Worm (Caenorhabditis elegans) whole organism, L4/young adult: ENCODE results near the gene T09A5.4.

ENCODE experiments used
- W03F9.2 ChIP-seq: fragments of 150-350 bp; optimal IDR thresholded peaks from 2 replicates; lab custom pipeline; 2014; ENCODE audit warnings: missing biosample characterization, missing genetic modification characterization
- dao-5 ChIP-seq: sonication (generic microtip); optimal IDR thresholded peaks from 2 replicates; lab custom pipeline; 2016; ENCODE audit warnings: missing genotype, missing genetic modification characterization, moderate library complexity, missing compliant biosample characterization
- him-1 ChIP-seq: sonication (generic microtip); optimal IDR thresholded peaks from 2 replicates; lab custom pipeline; 2016; ENCODE audit warnings: missing genotype, missing genetic modification reagents, missing genetic modification characterization, missing compliant biosample characterization

Gene T09A5.4

ce11 chrII:7836613-7837226 is 9.3 kb upstream of the T09A5.4 start:
- TF ChIP-seq dao-5 (tag; lab: Kevin White, UChicago) (no peak), W03F9.2 (tag; lab: Kevin White, UChicago) (no peak), him-1 (tag; lab: Kevin White, UChicago) (no peak)

ce11 chrII:7838661-7839060 is 7.3 kb upstream of the T09A5.4 start:
- no peak for TF ChIP-seq dao-5 (tag; lab: Kevin White, UChicago)
- TF ChIP-seq W03F9.2 (tag; lab: Kevin White, UChicago): no peak
- TF ChIP-seq him-1 (tag; lab: Kevin White, UChicago): no peak

ce11 chrII:7839703-7840102 is 6.3 kb upstream of the T09A5.4 start:
- TF ChIP-seq dao-5 (tag; lab: Kevin White, UChicago) (no peak), W03F9.2 (tag; lab: Kevin White, UChicago) (no peak)

DNA sequence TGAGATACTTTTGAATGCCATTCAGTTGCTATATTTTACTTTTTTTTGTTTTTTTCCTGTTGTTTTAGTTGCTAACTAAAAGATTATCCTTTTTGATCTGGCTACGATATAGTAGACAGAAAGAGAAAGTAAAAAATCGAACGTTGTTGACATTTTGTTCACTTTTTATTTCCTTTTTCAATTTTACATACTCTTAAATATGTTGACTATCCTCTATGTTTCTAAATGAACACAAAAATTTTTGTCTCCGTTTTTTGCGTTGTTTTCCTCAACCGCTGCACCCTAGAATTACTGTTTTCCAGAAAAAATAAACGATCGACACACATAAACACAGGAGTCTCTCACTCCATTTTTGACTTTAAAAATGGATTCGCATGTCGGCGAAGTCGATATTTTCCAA is 3.9 kb upstream of the T09A5.4 start, which contains the start of gene klp-3:
TSS of gene klp-3 (plus strand) at position 301 of the 400 bp plus-strand sequence.
- no peak for TF ChIP-seq him-1 (tag; lab: Kevin White, UChicago)
- TF ChIP-seq W03F9.2 (tag; lab: Kevin White, UChicago): no peak
- TF ChIP-seq dao-5 (tag; lab: Kevin White, UChicago): no peak

- TF ChIP-seq W03F9.2 (tag; lab: Kevin White, UChicago): no peak
- no peak for TF ChIP-seq dao-5 (tag; lab: Kevin White, UChicago)
- no peak for TF ChIP-seq him-1 (tag; lab: Kevin White, UChicago)
Observed at ce11 chrII:7849697-7850096, 3.7 kb downstream of the T09A5.4 start, which contains the start of gene acr-7. Gene acr-7, minus strand, starts transcription at chrII:7849797.

- TF ChIP-seq W03F9.2 (tag; lab: Kevin White, UChicago) (no peak), dao-5 (tag; lab: Kevin White, UChicago) (no peak), him-1 (tag; lab: Kevin White, UChicago) (no peak)
Observed at ce11 chrII:7850575-7850974, 4.6 kb downstream of the T09A5.4 start.

- TF ChIP-seq W03F9.2 (tag; lab: Kevin White, UChicago): no peak
- no peak for TF ChIP-seq him-1 (tag; lab: Kevin White, UChicago)
- no peak for TF ChIP-seq dao-5 (tag; lab: Kevin White, UChicago)
Observed at ce11 chrII:7851480-7851879, 5.5 kb downstream of the T09A5.4 start.

ce11 chrII:7853679-7854078 is 7.7 kb downstream of the T09A5.4 start, which contains the start of gene T09A5.5:
Gene T09A5.5, minus strand, starts transcription at chrII:7853779.
- TF ChIP-seq W03F9.2 (tag; lab: Kevin White, UChicago) (no peak), him-1 (tag; lab: Kevin White, UChicago) (no peak), dao-5 (tag; lab: Kevin White, UChicago) (no peak)

DNA sequence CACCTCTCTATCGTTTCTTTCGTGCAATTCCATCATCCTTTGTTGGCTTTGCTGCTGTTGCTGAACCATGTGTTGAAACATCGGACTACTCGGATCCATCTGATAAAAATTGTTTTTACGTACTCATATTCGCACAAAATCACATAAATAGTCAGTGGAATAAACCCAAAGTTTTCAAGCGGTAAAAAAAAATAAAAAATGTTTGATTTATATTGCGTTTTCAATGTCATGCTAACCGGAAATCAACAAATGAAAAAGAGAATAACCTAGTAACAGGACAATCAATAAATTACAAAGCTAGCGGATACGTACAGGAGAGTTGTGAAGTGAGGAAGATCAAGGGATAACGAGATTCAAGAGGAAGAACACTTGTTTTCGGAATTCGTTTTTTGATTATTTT is 9.0 kb downstream of the T09A5.4 start, which contains the start of gene mdt-10:
TSS of gene mdt-10 (minus strand) at position 101 of the 400 bp plus-strand sequence.
- no peak for TF ChIP-seq W03F9.2 (tag; lab: Kevin White, UChicago)
- TF ChIP-seq him-1 (tag; lab: Kevin White, UChicago): no peak
- no peak for TF ChIP-seq dao-5 (tag; lab: Kevin White, UChicago)

DNA sequence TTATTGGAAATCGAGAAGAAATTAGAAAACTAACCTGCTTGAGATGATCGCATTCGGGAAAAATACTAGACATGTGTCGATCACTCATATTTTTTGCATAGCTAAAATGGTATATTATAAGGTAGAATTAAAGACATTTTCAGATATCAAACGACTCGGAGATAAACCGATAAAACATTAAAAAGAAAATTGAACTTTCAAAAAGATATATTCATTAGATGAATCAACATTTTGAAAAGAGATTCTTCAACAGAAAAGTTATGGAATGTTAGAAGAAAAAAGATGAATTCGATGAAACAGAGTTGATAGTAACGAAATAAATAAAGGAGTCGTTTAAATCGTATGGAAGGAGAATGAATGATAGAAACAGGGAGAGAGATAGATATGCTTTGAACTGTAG is 9.6 kb downstream of the T09A5.4 start, which contains the start of gene mdmh-35:
TSS of gene mdmh-35 (minus strand) at position 101 of the 400 bp plus-strand sequence.
- TF ChIP-seq dao-5 (tag; lab: Kevin White, UChicago) (no peak), W03F9.2 (tag; lab: Kevin White, UChicago) (no peak), him-1 (tag; lab: Kevin White, UChicago) (no peak)

- peak; percentile 4 for TF ChIP-seq W03F9.2 (tag; lab: Kevin White, UChicago)
- no peak for TF ChIP-seq dao-5 (tag; lab: Kevin White, UChicago)
Observed at ce11 chrII:7857485-7858010, 11.6 kb downstream of the T09A5.4 start, which contains the start of the genes cec-3 and T09A5.15. Gene cec-3, minus strand, starts transcription at chrII:7857600. Gene T09A5.15, plus strand, starts transcription at chrII:7857960.

- TF ChIP-seq dao-5 (tag; lab: Kevin White, UChicago): no peak
- TF ChIP-seq W03F9.2 (tag; lab: Kevin White, UChicago): no peak
- no peak for TF ChIP-seq him-1 (tag; lab: Kevin White, UChicago)
Observed at ce11 chrII:7858101-7858500, 12.1 kb downstream of the T09A5.4 start, which contains the start of gene sds-22. Gene sds-22, plus strand, starts transcription at chrII:7858401.

- TF ChIP-seq him-1 (tag; lab: Kevin White, UChicago): no peak
- TF ChIP-seq W03F9.2 (tag; lab: Kevin White, UChicago): peak; percentile 68
Observed at ce11 chrII:7860221-7860928, 14.4 kb downstream of the T09A5.4 start, which contains the start of gene lin-5. Gene lin-5, plus strand, starts transcription at chrII:7860574.
